Fruit fly (Drosophila melanogaster) whole organism, pupa: ENCODE measurements around the gene CG15170.

Experiments used
- CG13204 ChIP-seq: fragments of 200-800 bp; sonication (Bioruptor generic); optimal IDR thresholded peaks from 2 replicates; lab custom pipeline; 2018; ENCODE audit warnings: missing biosample characterization, mild to moderate bottlenecking, missing genetic modification characterization, moderate library complexity
- CG14655 ChIP-seq: fragments of 200-800 bp; sonication (Bioruptor generic); optimal IDR thresholded peaks from 3 replicates; lab custom pipeline; 2017; ENCODE audit warnings: mild to moderate bottlenecking, missing biosample characterization, missing genetic modification reagents, missing genetic modification characterization
- CG15710 ChIP-seq: fragments of 200-800 bp; sonication (Bioruptor generic); optimal IDR thresholded peaks from 2 replicates; lab custom pipeline; 2018; ENCODE audit warnings: missing biosample characterization, mild to moderate bottlenecking, missing genetic modification characterization, moderate library complexity
- CG8159 ChIP-seq: fragments of 200-800 bp; sonication (Bioruptor generic); optimal IDR thresholded peaks from 3 replicates; lab custom pipeline; 2018; ENCODE audit warnings: missing biosample characterization, mild to moderate bottlenecking, missing genetic modification characterization, moderate library complexity
- EcR ChIP-seq: fragments of 200-800 bp; sonication (Bioruptor generic); optimal IDR thresholded peaks from 3 replicates; lab custom pipeline; 2019; ENCODE audit warnings: missing biosample characterization, missing genetic modification characterization, mild to moderate bottlenecking, moderate library complexity, missing genetic modification reagents
- Pif1B ChIP-seq: fragments of 200-800 bp; sonication (Bioruptor generic); optimal IDR thresholded peaks from 3 replicates; lab custom pipeline; 2016; ENCODE audit warnings: missing biosample characterization, missing genetic modification characterization
- fd96Ca ChIP-seq: fragments of 200-800 bp; sonication (Bioruptor generic); IDR thresholded peaks from 3 replicates; pipeline ENCODE4 v1.3.6; 2022; ENCODE audit warnings: missing biosample characterization, missing genetic modification characterization
- gl ChIP-seq: fragments of 200-800 bp; sonication (Bioruptor generic); optimal IDR thresholded peaks from 2 replicates; lab custom pipeline; 2018; ENCODE audit warnings: missing biosample characterization, mild to moderate bottlenecking, missing genetic modification characterization

- TF ChIP-seq CG15710 (tag; lab: Kevin White, UChicago) (no peak), Pif1B (GFP tag; lab: Kevin White, UChicago) (no peak), CG14655 (GFP tag; lab: Kevin White, UChicago) (no peak), fd96Ca (GFP tag; lab: Robert Waterston, UW) (no peak), CG8159 (tag; lab: Kevin White, UChicago) (no peak), EcR (GFP tag; lab: Kevin White, UChicago) (no peak), CG13204 (no peak), gl (tag; lab: Kevin White, UChicago) (no peak)
Measured at dm6 chr2L:18951674-18952073, 38.4 kb downstream of the CG15170 start, which contains the start of gene Nedd8.
